Worm (Caenorhabditis elegans) whole organism, L4 larva: ENCODE measurements around the gene K02H11.9.

ENCODE experiments used
- D1046.2 ChIP-seq: fragments of 200-800 bp; sonication (Bioruptor generic); IDR thresholded peaks from 2 replicates; pipeline ENCODE4 v1.3.6; 2022; ENCODE audit warnings: missing genetic modification characterization, missing compliant biosample characterization
- ZK546.5 ChIP-seq, 2 experiments: sonication (generic microtip); optimal IDR thresholded peaks; 2 replicates each; lab custom pipeline; 2017; ENCODE audit warnings: missing biosample characterization in 2 of 2, missing genetic modification characterization in 2 of 2
- ama-1 ChIP-seq: fragments of 150-350 bp; optimal IDR thresholded peaks from 2 replicates; lab custom pipeline; 2014; ENCODE audit warnings: inconsistent platforms, mixed read lengths
- ceh-62 ChIP-seq: sonication (generic microtip); optimal IDR thresholded peaks from 2 replicates; lab custom pipeline; 2017; ENCODE audit warnings: missing biosample characterization, missing genetic modification characterization
- ces-1 ChIP-seq: fragments of 150-350 bp; sonication (generic microtip); optimal IDR thresholded peaks from 4 replicates; lab custom pipeline; 2014; ENCODE audit warnings: missing biosample characterization, missing genetic modification reagents, missing genetic modification characterization
- dmd-6 ChIP-seq: fragments of 200-800 bp; sonication (Bioruptor generic); IDR thresholded peaks from 2 replicates; pipeline ENCODE4 v1.3.6; 2022; ENCODE audit warnings: missing genetic modification reagents, missing genetic modification characterization, missing compliant biosample characterization
- fkh-10 ChIP-seq: fragments of 150-350 bp; optimal IDR thresholded peaks from 2 replicates; lab custom pipeline; 2014; ENCODE audit warnings: missing biosample characterization, missing genetic modification reagents, missing genetic modification characterization
- mdl-1 ChIP-seq, 2 experiments: fragments of 150-350 bp in 1 of 2; sonication (generic microtip) in 1 of 2; optimal IDR thresholded peaks; 2 replicates each; lab custom pipeline; 2014 to 2017; ENCODE audit warnings: missing biosample characterization in 2 of 2, missing genetic modification characterization in 2 of 2
- nhr-237 ChIP-seq: sonication (generic microtip); optimal IDR thresholded peaks from 2 replicates; lab custom pipeline; 2017; ENCODE audit warnings: missing biosample characterization, missing genetic modification characterization
- tra-1 ChIP-seq: fragments of 200-800 bp; sonication (Bioruptor generic); IDR thresholded peaks from 2 replicates; pipeline ENCODE4 v1.3.6; 2022; ENCODE audit warnings: missing genetic modification reagents, missing genetic modification characterization, missing compliant biosample characterization
- unc-39 ChIP-seq: sonication (generic microtip); optimal IDR thresholded peaks from 2 replicates; lab custom pipeline; 2017; ENCODE audit warnings: missing biosample characterization, missing genetic modification characterization
- ztf-11 ChIP-seq: fragments of 150-350 bp; optimal IDR thresholded peaks from 2 replicates; lab custom pipeline; 2014; ENCODE audit warnings: missing biosample characterization, missing genetic modification characterization

- TF ChIP-seq mdl-1 (tag; optimal IDR thresholded peaks at IDR 0.05; lab: Kevin White, UChicago): no peak
- TF ChIP-seq dmd-6 (GFP tag; lab: Robert Waterston, UW): no peak
- TF ChIP-seq ces-1 (GFP tag; lab: Kevin White, UChicago): no peak
- TF ChIP-seq ztf-11 (tag; lab: Kevin White, UChicago): no peak
- TF ChIP-seq ZK546.5 (tag; optimal IDR thresholded peaks at IDR 0.05; lab: Kevin White, UChicago): no peak
- no peak for TF ChIP-seq D1046.2 (GFP tag; lab: Robert Waterston, UW)
- no peak for TF ChIP-seq fkh-10
- TF ChIP-seq ceh-62 (tag; lab: Kevin White, UChicago): no peak
- TF ChIP-seq tra-1 (GFP tag; lab: Robert Waterston, UW): no peak
- TF ChIP-seq nhr-237 (tag; lab: Kevin White, UChicago): no peak
- no peak for TF ChIP-seq unc-39 (tag; lab: Kevin White, UChicago)
- TF ChIP-seq ama-1: no peak
Measured at ce11 chrV:1558113-1558512, 21.2 kb upstream of the K02H11.9 start.
